Fruit fly (Drosophila melanogaster) whole organism: ENCODE results near the gene Tailor.

Experiments used
- CG8478 ChIP-seq: fragments of >200 bp; optimal IDR thresholded peaks from 2 replicates; lab custom pipeline; 2018; ENCODE audit warnings: inconsistent platforms
- Dll ChIP-seq: fragments of >200 bp; optimal IDR thresholded peaks from 2 replicates; lab custom pipeline; 2017
- EcR ChIP-seq, 2 experiments: fragments of >200 bp; optimal IDR thresholded peaks; 2 replicates each; lab custom pipeline; 2017; ENCODE audit warnings: missing biosample characterization in 2 of 2, missing genetic modification characterization in 2 of 2, missing genetic modification reagents in 2 of 2
- pan ChIP-seq: fragments of >200 bp; optimal IDR thresholded peaks from 2 replicates; lab custom pipeline; 2017
- psq ChIP-seq: fragments of >200 bp; optimal IDR thresholded peaks from 2 replicates; lab custom pipeline; 2017
- usp ChIP-seq: fragments of >200 bp; optimal IDR thresholded peaks from 2 replicates; lab custom pipeline; 2017; ENCODE audit warnings: missing biosample characterization, missing genetic modification characterization, mixed read lengths

The Tailor gene

dm6 chr3R:7059015-7059414 is 26.9 kb downstream of the Tailor start, which contains the start of gene dj:
Gene dj, plus strand, starts transcription at chr3R:7059315.
- TF ChIP-seq CG8478 (lab: Kevin White, UChicago), result no peak
- no peak for TF ChIP-seq usp (GFP tag; lab: Kevin White, UChicago)
- TF ChIP-seq Dll (lab: Kevin White, UChicago), result no peak
- TF ChIP-seq pan (lab: Kevin White, UChicago), result no peak
- TF ChIP-seq psq (lab: Kevin White, UChicago), result no peak
- no peak for TF ChIP-seq EcR (GFP tag; optimal IDR thresholded peaks at IDR 0.05; lab: Kevin White, UChicago)

dm6 chr3R:7058017-7058416 is 27.9 kb downstream of the Tailor start:
- no peak for TF ChIP-seq pan (lab: Kevin White, UChicago)

- no peak for TF ChIP-seq EcR (GFP tag; optimal IDR thresholded peaks at IDR 0.05; lab: Kevin White, UChicago)
- no peak for TF ChIP-seq CG8478 (lab: Kevin White, UChicago)
- TF ChIP-seq pan (lab: Kevin White, UChicago), result no peak
- no peak for TF ChIP-seq psq (lab: Kevin White, UChicago)
- no peak for TF ChIP-seq Dll (lab: Kevin White, UChicago)
- TF ChIP-seq usp (GFP tag; lab: Kevin White, UChicago), result no peak
Measured at dm6 chr3R:7054286-7054685, 31.6 kb downstream of the Tailor start, which contains the start of gene CG1979. Gene CG1979, plus strand, starts transcription at chr3R:7054586.

dm6 chr3R:7052242-7052641 is 33.6 kb downstream of the Tailor start, which contains the start of gene Sodh1:
Gene Sodh1, plus strand, starts transcription at chr3R:7052335.
- no peak for TF ChIP-seq psq (lab: Kevin White, UChicago)
- no peak for TF ChIP-seq pan (lab: Kevin White, UChicago)
- TF ChIP-seq usp (GFP tag; lab: Kevin White, UChicago), result no peak
- TF ChIP-seq CG8478 (lab: Kevin White, UChicago), result no peak
- TF ChIP-seq EcR (GFP tag; optimal IDR thresholded peaks at IDR 0.05; lab: Kevin White, UChicago), result no peak
- no peak for TF ChIP-seq Dll (lab: Kevin White, UChicago)

- no peak for TF ChIP-seq usp (GFP tag; lab: Kevin White, UChicago)
- TF ChIP-seq pan (lab: Kevin White, UChicago), result no peak
- TF ChIP-seq Dll (lab: Kevin White, UChicago), result no peak
- no peak for TF ChIP-seq EcR (GFP tag; optimal IDR thresholded peaks at IDR 0.05; lab: Kevin White, UChicago)
- no peak for TF ChIP-seq CG8478 (lab: Kevin White, UChicago)
- TF ChIP-seq psq (lab: Kevin White, UChicago), result no peak
Measured at dm6 chr3R:7044016-7044415, 41.9 kb downstream of the Tailor start.

dm6 chr3R:7040894-7041293 is 45.0 kb downstream of the Tailor start:
- TF ChIP-seq Dll (lab: Kevin White, UChicago) (no peak), usp (GFP tag; lab: Kevin White, UChicago) (no peak), psq (lab: Kevin White, UChicago) (no peak)

- peak; percentile 85 for TF ChIP-seq Dll (lab: Kevin White, UChicago)
- TF ChIP-seq psq (lab: Kevin White, UChicago), result no peak
- no peak for TF ChIP-seq pan (lab: Kevin White, UChicago)
- TF ChIP-seq EcR (GFP tag; optimal IDR thresholded peaks at IDR 0.05; lab: Kevin White, UChicago), result no peak
- TF ChIP-seq CG8478 (lab: Kevin White, UChicago), result no peak
- TF ChIP-seq usp (GFP tag; lab: Kevin White, UChicago), result no peak
Measured at dm6 chr3R:7037250-7037802, 48.6 kb downstream of the Tailor start.

- TF ChIP-seq usp (GFP tag; lab: Kevin White, UChicago), result no peak
- no peak for TF ChIP-seq CG8478 (lab: Kevin White, UChicago)
- no peak for TF ChIP-seq psq (lab: Kevin White, UChicago)
- no peak for TF ChIP-seq pan (lab: Kevin White, UChicago)
- TF ChIP-seq Dll (lab: Kevin White, UChicago), result no peak
- no peak for TF ChIP-seq EcR (GFP tag; optimal IDR thresholded peaks at IDR 0.05; lab: Kevin White, UChicago)
Measured at dm6 chr3R:7035703-7036266, 50.1 kb downstream of the Tailor start.

dm6 chr3R:7034440-7034839 is 51.4 kb downstream of the Tailor start:
- no peak for TF ChIP-seq psq (lab: Kevin White, UChicago)
- TF ChIP-seq EcR (GFP tag; optimal IDR thresholded peaks at IDR 0.05; lab: Kevin White, UChicago), result no peak
- TF ChIP-seq CG8478 (lab: Kevin White, UChicago), result no peak
- TF ChIP-seq Dll (lab: Kevin White, UChicago), result no peak
- TF ChIP-seq pan (lab: Kevin White, UChicago), result no peak
- no peak for TF ChIP-seq usp (GFP tag; lab: Kevin White, UChicago)

dm6 chr3R:7033707-7034106 is 52.2 kb downstream of the Tailor start:
- TF ChIP-seq usp (GFP tag; lab: Kevin White, UChicago) (no peak), CG8478 (lab: Kevin White, UChicago) (no peak), Dll (lab: Kevin White, UChicago) (no peak)
